Fruit fly (Drosophila melanogaster) whole organism, larva: ENCODE results near the gene CG34277.

Experiments used
- noc ChIP-seq: fragments of 200-800 bp; sonication (Bioruptor generic); optimal IDR thresholded peaks from 3 replicates; lab custom pipeline; 2019; ENCODE audit warnings: missing biosample characterization, mild to moderate bottlenecking, missing genetic modification characterization, moderate library complexity

The CG34277 gene

DNA sequence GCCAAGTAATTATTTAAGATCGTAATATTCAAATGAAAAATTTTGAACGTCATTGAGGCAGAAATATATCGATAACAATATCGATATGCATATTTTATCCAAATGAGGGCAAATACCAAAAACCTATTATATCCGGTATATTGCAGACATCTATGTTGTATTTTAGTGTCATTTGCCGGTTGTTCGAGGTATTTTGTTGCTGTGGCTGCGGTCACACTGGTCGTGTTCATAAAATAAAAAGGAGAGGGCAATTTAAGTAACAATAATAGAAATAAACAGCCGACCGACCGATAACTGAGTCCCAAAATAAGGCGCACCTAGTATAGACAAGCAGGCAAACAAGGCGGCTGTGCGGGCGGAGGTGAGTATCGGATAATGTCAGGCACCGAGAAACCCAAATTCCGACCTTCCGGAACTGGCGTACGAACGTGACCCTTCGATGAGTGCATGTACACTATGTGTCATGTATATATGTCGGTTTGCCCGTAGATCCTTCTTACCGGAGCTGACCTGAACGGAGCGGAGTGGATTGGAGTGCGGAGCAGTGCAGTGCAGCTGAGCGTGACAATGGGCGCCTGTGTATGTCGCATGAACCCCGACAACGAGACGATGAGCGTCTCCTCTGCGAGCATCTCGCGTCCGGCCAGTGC is 24.5 kb downstream of the CG34277 start, which contains the start of gene CG1172:
CG1172 (plus strand) TSS at position 181 of the 650 bp plus-strand sequence.
- TF ChIP-seq noc (tag; lab: Kevin White, UChicago) = no peak

DNA sequence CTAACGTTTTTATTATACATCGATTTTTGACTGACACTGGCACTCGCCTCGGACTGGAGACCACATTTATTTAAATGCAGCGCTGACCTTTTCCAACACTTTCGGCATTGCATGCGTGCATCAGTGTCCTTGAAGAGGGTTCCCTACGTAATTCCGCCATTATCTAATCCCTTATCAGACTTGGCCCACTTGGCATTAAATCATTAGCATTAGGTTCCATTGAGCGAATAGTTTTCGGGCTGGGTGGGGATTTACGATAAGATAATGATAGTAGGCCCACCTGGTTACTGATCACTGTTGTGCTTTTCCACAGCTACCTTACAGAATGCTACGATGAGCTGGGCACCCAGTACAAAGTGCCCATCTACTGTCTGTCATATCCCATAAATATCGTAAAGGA is 25.9 kb downstream of the CG34277 start:
- TF ChIP-seq noc (tag; lab: Kevin White, UChicago) = no peak

DNA sequence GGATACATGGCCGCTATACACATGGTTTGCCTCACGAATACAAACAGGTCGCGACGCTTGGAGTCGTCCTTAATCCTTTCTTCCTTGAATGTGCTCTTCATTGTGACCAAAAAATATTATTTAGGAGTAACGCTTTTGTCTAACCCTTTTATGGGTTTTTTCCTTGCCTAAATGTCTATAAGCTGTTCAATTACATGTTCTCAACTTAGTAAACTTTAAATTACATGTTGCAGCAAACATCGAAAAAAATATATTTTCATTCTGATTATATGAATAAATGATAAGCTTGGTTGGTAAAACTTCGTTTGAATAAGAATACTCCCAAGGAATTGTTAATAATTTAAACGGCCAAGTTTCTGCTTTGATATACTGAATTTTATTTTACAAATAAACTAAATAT is 29.8 kb downstream of the CG34277 start, which contains the start of gene Or83a:
Or83a (minus strand) TSS at position 101 of the 400 bp plus-strand sequence.
- no peak for TF ChIP-seq noc (tag; lab: Kevin White, UChicago)

DNA sequence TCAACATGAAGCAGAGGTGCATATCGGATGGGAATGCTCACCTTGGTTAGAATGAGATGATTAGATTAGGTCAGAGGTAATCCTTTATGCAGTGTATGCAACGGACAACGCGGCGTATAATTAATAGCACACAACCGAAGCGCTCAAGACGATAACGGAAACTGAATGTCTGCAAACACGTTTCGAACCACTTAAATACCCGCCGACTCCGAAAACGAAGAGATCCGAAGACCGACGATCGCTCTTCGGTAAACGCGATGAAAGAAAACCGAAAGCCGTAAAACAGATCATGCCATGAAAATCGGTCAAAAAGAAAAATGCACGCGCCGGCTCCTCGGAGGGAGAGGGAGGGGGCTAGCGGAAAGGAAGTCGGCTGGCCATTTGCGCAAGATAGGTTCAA is 34.6 kb downstream of the CG34277 start, which contains the start of gene CG2663:
CG2663 (minus strand) TSS at position 173 of the 400 bp plus-strand sequence.
- TF ChIP-seq noc (tag; lab: Kevin White, UChicago) = no peak

DNA sequence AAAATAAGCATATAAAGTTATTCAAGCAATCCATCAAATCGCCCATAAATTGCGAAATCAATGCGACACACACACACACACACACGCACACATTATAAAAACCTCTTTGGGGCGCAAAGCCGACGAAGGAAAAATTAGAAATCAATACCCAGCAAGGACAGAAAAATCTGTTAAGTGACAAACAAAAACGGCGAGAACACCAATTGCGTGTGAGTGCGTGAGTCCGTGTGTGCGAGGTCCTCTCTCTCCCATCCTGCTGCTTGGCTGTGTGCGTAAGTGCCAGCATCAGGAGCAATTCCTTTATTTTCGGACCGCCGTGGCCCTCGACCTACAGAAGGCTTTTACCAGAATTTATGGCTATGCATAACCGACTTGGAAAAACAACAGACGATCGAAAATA is 43.0 kb downstream of the CG34277 start, which contains the start of gene Orco:
Orco (minus strand) TSS at position 101 of the 400 bp plus-strand sequence.
- no peak for TF ChIP-seq noc (tag; lab: Kevin White, UChicago)

DNA sequence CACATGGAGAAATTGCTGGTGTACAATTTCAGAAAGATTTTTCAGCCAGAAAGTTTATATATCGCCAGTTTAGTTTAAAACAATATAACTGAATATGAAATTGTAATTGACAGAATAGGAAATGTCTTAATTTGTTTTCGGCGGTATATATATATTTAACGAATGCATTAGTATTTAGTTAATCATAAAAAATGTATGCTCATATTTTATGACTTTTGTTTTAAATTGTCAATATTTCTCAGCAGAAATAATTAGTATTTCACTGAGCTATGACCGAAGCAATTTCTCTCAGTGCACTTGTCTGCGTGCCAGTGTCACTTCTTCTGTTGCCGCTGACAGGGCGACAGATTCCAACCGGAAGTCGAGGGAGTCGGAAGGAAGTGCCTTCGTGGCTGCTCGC is 43.6 kb downstream of the CG34277 start:
- TF ChIP-seq noc (tag; lab: Kevin White, UChicago) = no peak

DNA sequence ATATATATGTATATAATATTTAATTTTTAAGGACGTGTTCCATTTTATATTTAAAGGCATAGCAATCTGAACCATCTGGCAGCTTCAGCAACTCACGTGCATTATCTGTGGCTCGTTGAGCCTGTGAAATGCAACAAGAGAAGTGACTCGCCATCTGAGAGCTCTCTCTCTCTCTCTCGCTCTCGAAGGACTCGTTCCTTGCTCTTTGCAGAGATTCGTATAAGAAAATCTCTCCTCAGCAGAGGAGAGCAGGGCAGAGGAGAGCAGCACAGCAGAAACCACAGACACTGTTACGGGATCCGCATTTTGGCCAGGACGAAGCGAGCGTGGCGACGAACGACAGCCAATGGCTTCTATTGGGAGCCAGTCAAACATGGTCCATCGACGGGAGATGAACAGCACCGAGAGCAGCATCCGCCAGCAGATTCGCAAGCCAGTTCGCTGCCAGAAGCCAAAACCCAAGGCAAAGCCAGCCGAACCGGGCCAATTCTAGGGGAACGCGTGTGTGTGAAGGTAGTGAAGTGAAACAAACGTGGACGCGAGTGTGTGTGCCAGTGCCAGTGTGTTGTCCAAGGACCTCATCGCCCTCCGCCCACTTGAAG is 44.9 kb downstream of the CG34277 start, which contains the start of gene CG14669:
CG14669 (plus strand) TSS at position 381 of the 602 bp plus-strand sequence.
- TF ChIP-seq noc (tag; lab: Kevin White, UChicago) = no peak

DNA sequence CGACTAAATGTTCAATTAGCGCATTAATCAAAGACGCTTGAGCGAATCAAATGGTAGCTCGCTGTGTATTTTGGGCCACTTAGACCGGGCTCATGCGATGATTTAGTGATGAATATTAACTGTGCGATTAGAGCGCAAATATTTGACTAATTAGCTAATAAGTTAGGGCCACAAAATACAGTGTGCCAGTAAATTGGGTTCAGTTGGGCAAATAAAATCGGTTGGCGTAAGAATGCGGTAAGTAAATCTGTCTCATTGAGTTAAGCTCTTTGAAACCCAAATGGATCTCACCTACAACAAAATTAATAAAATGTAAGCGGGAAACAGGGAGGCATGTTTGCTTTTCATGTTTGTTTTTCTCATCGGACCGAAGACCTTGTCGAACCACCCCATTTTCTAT is 51.1 kb downstream of the CG34277 start:
- TF ChIP-seq noc (tag; lab: Kevin White, UChicago) = no peak
